Fruit fly (Drosophila melanogaster) whole organism, adult: Measurements from ENCODE around the gene Dlic.

ENCODE experiments used
- CG12768 ChIP-seq: fragments of 200-800 bp; sonication (Bioruptor generic); optimal IDR thresholded peaks from 2 replicates; lab custom pipeline; 2017; ENCODE audit warnings: missing biosample characterization, missing genetic modification characterization, mild to moderate bottlenecking, moderate library complexity, missing genetic modification reagents
- CG14711 ChIP-seq: fragments of 200-800 bp; sonication (Bioruptor generic); optimal IDR thresholded peaks from 2 replicates; lab custom pipeline; 2018; ENCODE audit warnings: missing biosample characterization, mild to moderate bottlenecking, missing genetic modification characterization, moderate library complexity
- CG33017 ChIP-seq: fragments of 200-800 bp; sonication (Bioruptor generic); optimal IDR thresholded peaks from 2 replicates; lab custom pipeline; 2018; ENCODE audit warnings: missing biosample characterization, mild to moderate bottlenecking, missing genetic modification characterization, moderate library complexity
- CG7101 ChIP-seq: fragments of 200-800 bp; sonication (Bioruptor generic); optimal IDR thresholded peaks from 2 replicates; lab custom pipeline; 2018; ENCODE audit warnings: missing biosample characterization, mild to moderate bottlenecking, missing genetic modification characterization, moderate library complexity
- Clk ChIP-seq: fragments of 200-800 bp; sonication (Bioruptor generic); optimal IDR thresholded peaks from 2 replicates; lab custom pipeline; 2017; ENCODE audit warnings: missing biosample characterization, missing genetic modification characterization
- Crg-1 ChIP-seq: fragments of 200-800 bp; sonication (Bioruptor generic); optimal IDR thresholded peaks from 2 replicates; lab custom pipeline; 2016; ENCODE audit warnings: missing biosample characterization, missing genetic modification characterization
- Hr96 ChIP-seq: fragments of 200-800 bp; sonication (Bioruptor generic); optimal IDR thresholded peaks from 2 replicates; lab custom pipeline; 2016; ENCODE audit warnings: missing biosample characterization, missing genetic modification characterization
- Mnt ChIP-seq: fragments of 200-800 bp; sonication (Bioruptor generic); optimal IDR thresholded peaks from 2 replicates; lab custom pipeline; 2016; ENCODE audit warnings: missing biosample characterization, mild to moderate bottlenecking, missing genetic modification characterization
- bab1 ChIP-seq: fragments of 200-800 bp; sonication (Bioruptor generic); optimal IDR thresholded peaks from 3 replicates; lab custom pipeline; 2019; ENCODE audit warnings: missing biosample characterization, mild to moderate bottlenecking, missing genetic modification characterization, moderate library complexity
- cic ChIP-seq: fragments of 200-800 bp; sonication (Bioruptor generic); optimal IDR thresholded peaks from 2 replicates; lab custom pipeline; 2017; ENCODE audit warnings: missing biosample characterization, mild to moderate bottlenecking, missing genetic modification characterization, moderate library complexity
- cnc ChIP-seq, 2 experiments: fragments of >200 bp; optimal IDR thresholded peaks; 2 replicates each; lab custom pipeline; 2017
- kay ChIP-seq: fragments of 200-800 bp; sonication (Bioruptor generic); peaks from one replicate; lab custom pipeline; 2016; ENCODE audit warnings: missing biosample characterization, missing genetic modification characterization, borderline replicate concordance
- ovo ChIP-seq: fragments of 200-800 bp; sonication (Bioruptor generic); optimal IDR thresholded peaks from 2 replicates; lab custom pipeline; 2016; ENCODE audit warnings: missing biosample characterization, missing genetic modification characterization
- pad ChIP-seq: fragments of 200-800 bp; sonication (Bioruptor generic); optimal IDR thresholded peaks from 3 replicates; lab custom pipeline; 2017; ENCODE audit warnings: missing biosample characterization, missing genetic modification characterization, mild to moderate bottlenecking, moderate library complexity, missing genetic modification reagents

DNA sequence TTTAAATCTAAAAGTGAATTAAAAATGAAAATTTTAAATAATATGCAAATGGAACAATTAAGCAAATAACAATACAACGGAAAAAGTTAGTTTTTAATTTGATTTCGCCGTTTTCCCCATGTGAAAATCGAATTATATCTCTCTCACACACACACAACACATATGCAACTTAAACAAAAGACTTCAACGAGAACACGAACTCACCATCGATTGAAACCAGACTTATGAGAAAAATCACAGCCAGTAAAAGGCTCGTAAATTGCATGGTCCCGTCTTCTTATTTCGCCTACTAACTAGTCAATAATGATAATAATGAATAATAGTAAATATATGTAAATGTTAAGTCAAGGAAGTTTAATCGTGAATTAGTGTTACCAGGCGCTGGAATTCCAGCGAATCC, 808 bp upstream of the Dlic start:
- no peak for TF ChIP-seq Clk (GFP tag; lab: Kevin White, UChicago)
- TF ChIP-seq cnc (optimal IDR thresholded peaks at IDR 0.05; lab: Kevin White, UChicago) = no peak
- no peak for TF ChIP-seq cic
- no peak for TF ChIP-seq pad (GFP tag; lab: Kevin White, UChicago)
- no peak for TF ChIP-seq bab1 (GFP tag; lab: Kevin White, UChicago)
- no peak for TF ChIP-seq CG33017 (tag; lab: Kevin White, UChicago)
- no peak for TF ChIP-seq Mnt
- no peak for TF ChIP-seq Hr96
- TF ChIP-seq CG14711 = no peak
- TF ChIP-seq kay (GFP tag; lab: Kevin White, UChicago) = peak; percentile 49
- no peak for TF ChIP-seq ovo (GFP tag; lab: Kevin White, UChicago)
- no peak for TF ChIP-seq CG12768 (GFP tag; lab: Kevin White, UChicago)
- no peak for TF ChIP-seq CG7101 (tag; lab: Kevin White, UChicago)
- no peak for TF ChIP-seq Crg-1 (GFP tag; lab: Kevin White, UChicago)
